Fruit fly (Drosophila melanogaster) whole organism, pupa: Measurements from ENCODE around the gene Nepl21.

Experiments
- CG10348 ChIP-seq: fragments of 200-800 bp; sonication (Bioruptor generic); IDR thresholded peaks from 2 replicates; pipeline ENCODE4 v1.3.6; 2022; ENCODE audit warnings: missing biosample characterization, missing genetic modification characterization
- CG12605 ChIP-seq: fragments of 200-800 bp; sonication (Bioruptor generic); IDR thresholded peaks from 2 replicates; pipeline ENCODE4 v1.3.6; 2022; ENCODE audit warnings: missing biosample characterization, missing genetic modification characterization
- CG13204 ChIP-seq: fragments of 200-800 bp; sonication (Bioruptor generic); optimal IDR thresholded peaks from 2 replicates; lab custom pipeline; 2018; ENCODE audit warnings: missing biosample characterization, mild to moderate bottlenecking, missing genetic modification characterization, moderate library complexity
- CG14655 ChIP-seq: fragments of 200-800 bp; sonication (Bioruptor generic); optimal IDR thresholded peaks from 3 replicates; lab custom pipeline; 2017; ENCODE audit warnings: mild to moderate bottlenecking, missing biosample characterization, missing genetic modification reagents, missing genetic modification characterization
- CG15710 ChIP-seq: fragments of 200-800 bp; sonication (Bioruptor generic); optimal IDR thresholded peaks from 2 replicates; lab custom pipeline; 2018; ENCODE audit warnings: missing biosample characterization, mild to moderate bottlenecking, missing genetic modification characterization, moderate library complexity
- CG17806 ChIP-seq: fragments of 200-800 bp; sonication (Bioruptor generic); optimal IDR thresholded peaks from 2 replicates; lab custom pipeline; 2018; ENCODE audit warnings: missing biosample characterization, mild to moderate bottlenecking, missing genetic modification characterization, moderate library complexity
- CG32121 ChIP-seq: fragments of 200-800 bp; sonication (Bioruptor generic); IDR thresholded peaks from 2 replicates; pipeline ENCODE4 v1.3.6; 2022; ENCODE audit warnings: missing biosample characterization, missing genetic modification characterization
- CG34367 ChIP-seq: fragments of 200-800 bp; sonication (Bioruptor generic); optimal IDR thresholded peaks from 2 replicates; lab custom pipeline; 2018; ENCODE audit warnings: missing biosample characterization, mild to moderate bottlenecking, missing genetic modification characterization
- CG4496 ChIP-seq: fragments of 200-800 bp; sonication (Bioruptor generic); IDR thresholded peaks from 3 replicates; pipeline ENCODE4 v1.3.6; 2022; ENCODE audit warnings: missing biosample characterization, missing genetic modification characterization
- CG8159 ChIP-seq: fragments of 200-800 bp; sonication (Bioruptor generic); optimal IDR thresholded peaks from 3 replicates; lab custom pipeline; 2018; ENCODE audit warnings: missing biosample characterization, mild to moderate bottlenecking, missing genetic modification characterization, moderate library complexity
- CG8301 ChIP-seq: fragments of 200-800 bp; sonication (Bioruptor generic); optimal IDR thresholded peaks from 2 replicates; lab custom pipeline; 2018; ENCODE audit warnings: missing biosample characterization, mild to moderate bottlenecking, missing genetic modification characterization
- CG9948 ChIP-seq: fragments of 200-800 bp; sonication (Bioruptor generic); optimal IDR thresholded peaks from 2 replicates; lab custom pipeline; 2018; ENCODE audit warnings: missing biosample characterization, mild to moderate bottlenecking, missing genetic modification characterization, moderate library complexity
- D1 ChIP-seq: fragments of 200-800 bp; sonication (Bioruptor generic); optimal IDR thresholded peaks from 2 replicates; lab custom pipeline; 2018; ENCODE audit warnings: missing biosample characterization, mild to moderate bottlenecking, missing genetic modification characterization, moderate library complexity
- EcR ChIP-seq: fragments of 200-800 bp; sonication (Bioruptor generic); optimal IDR thresholded peaks from 3 replicates; lab custom pipeline; 2019; ENCODE audit warnings: missing biosample characterization, missing genetic modification characterization, mild to moderate bottlenecking, moderate library complexity, missing genetic modification reagents
- Ets98B ChIP-seq: fragments of 200-800 bp; sonication (Bioruptor generic); IDR thresholded peaks from 2 replicates; pipeline ENCODE4 v1.3.6; 2022; ENCODE audit warnings: missing biosample characterization, missing genetic modification characterization
- Pif1A ChIP-seq: fragments of 200-800 bp; sonication (Bioruptor generic); optimal IDR thresholded peaks from 3 replicates; lab custom pipeline; 2016; ENCODE audit warnings: missing biosample characterization, missing genetic modification characterization
- Pif1B ChIP-seq: fragments of 200-800 bp; sonication (Bioruptor generic); optimal IDR thresholded peaks from 3 replicates; lab custom pipeline; 2016; ENCODE audit warnings: missing biosample characterization, missing genetic modification characterization
- Snoo ChIP-seq: fragments of 200-800 bp; sonication (Bioruptor generic); optimal IDR thresholded peaks from 3 replicates; lab custom pipeline; 2017; ENCODE audit warnings: missing biosample characterization, mild to moderate bottlenecking, missing genetic modification characterization, inconsistent platforms
- fd96Ca ChIP-seq: fragments of 200-800 bp; sonication (Bioruptor generic); IDR thresholded peaks from 3 replicates; pipeline ENCODE4 v1.3.6; 2022; ENCODE audit warnings: missing biosample characterization, missing genetic modification characterization
- gl ChIP-seq: fragments of 200-800 bp; sonication (Bioruptor generic); optimal IDR thresholded peaks from 2 replicates; lab custom pipeline; 2018; ENCODE audit warnings: missing biosample characterization, mild to moderate bottlenecking, missing genetic modification characterization
- rn ChIP-seq: fragments of 200-800 bp; sonication (Bioruptor generic); IDR thresholded peaks from 2 replicates; pipeline ENCODE4 v1.3.6; 2022; ENCODE audit warnings: missing biosample characterization, missing genetic modification characterization

Gene Nepl21

dm6 chr3R:28848693-28849470 is 34.6 kb upstream of the Nepl21 start:
- TF ChIP-seq CG4496 (GFP tag; lab: Robert Waterston, UW) (no peak), CG8159 (tag; lab: Kevin White, UChicago) (no peak), CG32121 (GFP tag; lab: Robert Waterston, UW) (no peak), CG10348 (GFP tag; lab: Robert Waterston, UW) (no peak), EcR (GFP tag; lab: Kevin White, UChicago) (no peak), Snoo (tag; lab: Kevin White, UChicago) (no peak), Pif1B (GFP tag; lab: Kevin White, UChicago) (no peak), D1 (tag; lab: Kevin White, UChicago) (no peak), rn (GFP tag; lab: Robert Waterston, UW) (no peak), CG12605 (GFP tag; lab: Robert Waterston, UW) (no peak), Ets98B (no peak), gl (tag; lab: Kevin White, UChicago) (no peak), CG15710 (tag; lab: Kevin White, UChicago) (no peak), CG8301 (tag; lab: Kevin White, UChicago) (no peak), CG34367 (tag; lab: Kevin White, UChicago) (no peak), CG13204 (GFP tag; lab: Kevin White, UChicago) (no peak)

DNA sequence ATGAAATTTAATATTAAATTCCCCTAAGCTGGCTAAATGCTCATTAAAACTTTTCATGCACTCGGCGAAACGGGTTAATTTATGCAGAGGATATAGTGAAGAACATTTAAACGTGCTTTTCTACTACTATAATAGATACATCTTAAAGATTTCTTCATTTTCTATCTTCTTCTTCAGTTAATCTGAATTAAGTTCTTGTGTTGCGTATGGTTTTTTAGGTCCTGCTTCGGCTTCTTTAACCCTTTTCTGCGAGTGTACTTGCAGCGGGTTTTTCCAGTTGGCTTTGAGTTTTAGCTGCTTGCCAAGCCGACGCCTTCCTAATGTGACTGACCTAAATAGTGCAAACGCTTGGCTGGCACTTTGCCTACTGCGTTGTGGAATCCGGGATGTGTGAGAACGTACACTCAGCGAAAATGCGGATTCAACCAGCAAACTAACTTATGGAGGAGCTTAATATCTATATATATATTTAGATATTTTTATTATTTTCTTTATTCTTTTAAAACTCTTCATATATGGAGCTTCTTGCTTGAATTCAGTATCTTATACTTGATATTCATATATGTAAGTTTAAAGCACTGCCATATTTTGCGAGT is 32.7 kb upstream of the Nepl21 start:
- no peak for TF ChIP-seq CG9948 (tag; lab: Kevin White, UChicago)
- peak; percentile 76 for TF ChIP-seq CG32121 (GFP tag; lab: Robert Waterston, UW)
- TF ChIP-seq Pif1A (GFP tag; lab: Kevin White, UChicago): peak; percentile 44
- peak; percentile 82 for TF ChIP-seq Ets98B
- TF ChIP-seq CG10348 (GFP tag; lab: Robert Waterston, UW): no peak
- TF ChIP-seq D1 (tag; lab: Kevin White, UChicago): no peak
- TF ChIP-seq CG12605 (GFP tag; lab: Robert Waterston, UW): peak; percentile 30; the same call in 1 of the 2 replicates
- TF ChIP-seq fd96Ca: peak; percentile 85
- TF ChIP-seq EcR (GFP tag; lab: Kevin White, UChicago): no peak
- TF ChIP-seq Snoo (tag; lab: Kevin White, UChicago): no peak
- TF ChIP-seq CG17806 (tag; lab: Kevin White, UChicago): no peak
- TF ChIP-seq gl (tag; lab: Kevin White, UChicago): no peak
- peak; percentile 8 for TF ChIP-seq Pif1B (GFP tag; lab: Kevin White, UChicago)
- peak; percentile 34 for TF ChIP-seq CG8159 (tag; lab: Kevin White, UChicago)
- peak; percentile 53 for TF ChIP-seq CG8301 (tag; lab: Kevin White, UChicago)
- TF ChIP-seq CG14655 (GFP tag; lab: Kevin White, UChicago): peak; percentile 50
- TF ChIP-seq rn (GFP tag; lab: Robert Waterston, UW): peak; percentile 54
- no peak for TF ChIP-seq CG13204 (GFP tag; lab: Kevin White, UChicago)
- peak; percentile 34 for TF ChIP-seq CG15710 (tag; lab: Kevin White, UChicago)
- peak; percentile 86 for TF ChIP-seq CG4496 (GFP tag; lab: Robert Waterston, UW)
- no peak for TF ChIP-seq CG34367 (tag; lab: Kevin White, UChicago)

DNA sequence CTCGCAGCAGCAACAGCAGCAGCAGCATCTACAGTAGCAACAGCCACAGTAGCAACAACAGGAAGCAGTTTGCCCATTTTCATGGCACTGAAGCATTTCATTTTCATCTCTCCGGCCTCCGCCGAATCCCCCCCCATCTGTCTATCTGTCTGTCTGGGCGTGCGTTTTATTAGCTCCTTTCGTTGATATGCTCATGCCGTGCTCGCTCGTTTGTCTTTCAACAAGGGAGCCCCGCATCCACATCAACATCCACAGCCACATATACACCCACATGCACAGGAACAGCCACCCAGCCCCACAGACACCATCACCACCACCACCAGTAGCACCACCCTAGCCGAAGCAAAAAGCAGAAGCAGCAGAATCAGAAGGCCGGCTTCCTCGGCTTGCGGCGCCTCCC is 32.0 kb upstream of the Nepl21 start:
- TF ChIP-seq CG32121 (GFP tag; lab: Robert Waterston, UW): no peak
- TF ChIP-seq Snoo (tag; lab: Kevin White, UChicago): no peak
- no peak for TF ChIP-seq CG34367 (tag; lab: Kevin White, UChicago)
- no peak for TF ChIP-seq D1 (tag; lab: Kevin White, UChicago)
- no peak for TF ChIP-seq Pif1B (GFP tag; lab: Kevin White, UChicago)
- no peak for TF ChIP-seq gl (tag; lab: Kevin White, UChicago)
- TF ChIP-seq CG14655 (GFP tag; lab: Kevin White, UChicago): no peak
- TF ChIP-seq rn (GFP tag; lab: Robert Waterston, UW): no peak
- peak; percentile 84 for TF ChIP-seq CG13204 (GFP tag; lab: Kevin White, UChicago)
- TF ChIP-seq Ets98B: no peak
- no peak for TF ChIP-seq CG15710 (tag; lab: Kevin White, UChicago)
- TF ChIP-seq CG9948 (tag; lab: Kevin White, UChicago): no peak
- TF ChIP-seq CG4496 (GFP tag; lab: Robert Waterston, UW): 0 out of 3 replicates have a peak, but pooled peaks have one; percentile 44
- TF ChIP-seq CG12605 (GFP tag; lab: Robert Waterston, UW): no peak
- TF ChIP-seq fd96Ca: no peak
- peak; percentile 54 for TF ChIP-seq EcR (GFP tag; lab: Kevin White, UChicago)
- TF ChIP-seq Pif1A (GFP tag; lab: Kevin White, UChicago): no peak
- TF ChIP-seq CG10348 (GFP tag; lab: Robert Waterston, UW): no peak
- no peak for TF ChIP-seq CG8159 (tag; lab: Kevin White, UChicago)
- no peak for TF ChIP-seq CG17806 (tag; lab: Kevin White, UChicago)
- no peak for TF ChIP-seq CG8301 (tag; lab: Kevin White, UChicago)

- peak; percentile 33; the same call in 1 of the 2 replicates for TF ChIP-seq Ets98B
- no peak for TF ChIP-seq CG32121 (GFP tag; lab: Robert Waterston, UW)
- peak; percentile 41 for TF ChIP-seq Pif1B (GFP tag; lab: Kevin White, UChicago)
- TF ChIP-seq CG34367 (tag; lab: Kevin White, UChicago): peak; percentile 25
- peak; percentile 63 for TF ChIP-seq CG9948 (tag; lab: Kevin White, UChicago)
- TF ChIP-seq CG15710 (tag; lab: Kevin White, UChicago): peak; percentile 57
- TF ChIP-seq gl (tag; lab: Kevin White, UChicago): no peak
- no peak for TF ChIP-seq CG12605 (GFP tag; lab: Robert Waterston, UW)
- peak; percentile 67 for TF ChIP-seq CG8159 (tag; lab: Kevin White, UChicago)
- TF ChIP-seq CG14655 (GFP tag; lab: Kevin White, UChicago): peak; percentile 83
- no peak for TF ChIP-seq EcR (GFP tag; lab: Kevin White, UChicago)
- no peak for TF ChIP-seq Snoo (tag; lab: Kevin White, UChicago)
- peak; percentile 60 for TF ChIP-seq Pif1A (GFP tag; lab: Kevin White, UChicago)
- TF ChIP-seq CG13204 (GFP tag; lab: Kevin White, UChicago): no peak
- TF ChIP-seq CG8301 (tag; lab: Kevin White, UChicago): peak; percentile 68
- TF ChIP-seq D1 (tag; lab: Kevin White, UChicago): peak; percentile 14
- TF ChIP-seq CG17806 (tag; lab: Kevin White, UChicago): peak; percentile 51
- no peak for TF ChIP-seq fd96Ca
- TF ChIP-seq CG10348 (GFP tag; lab: Robert Waterston, UW): no peak
Measured at dm6 chr3R:28851966-28852377, 31.5 kb upstream of the Nepl21 start.
